Worm (Caenorhabditis elegans) whole organism, L3 larva: ENCODE results near the gene cogc-6.

ENCODE experiments used
- ZK546.5 ChIP-seq: sonication (generic microtip); optimal IDR thresholded peaks from 2 replicates; lab custom pipeline; 2017; ENCODE audit warnings: missing biosample characterization, missing genetic modification characterization
- aly-2 ChIP-seq: fragments of 150-350 bp; optimal IDR thresholded peaks from 2 replicates; lab custom pipeline; 2014; ENCODE audit warnings: missing biosample characterization, missing genetic modification characterization
- ama-1 ChIP-seq: fragments of 150-350 bp; optimal IDR thresholded peaks from 2 replicates; lab custom pipeline; 2018
- ceh-28 ChIP-seq: fragments of 150-350 bp; optimal IDR thresholded peaks from 2 replicates; lab custom pipeline; 2014; ENCODE audit warnings: missing biosample characterization, missing genetic modification reagents, missing genetic modification characterization
- ceh-82 ChIP-seq: fragments of 150-350 bp; optimal IDR thresholded peaks from 2 replicates; lab custom pipeline; 2014; ENCODE audit warnings: missing biosample characterization, missing genetic modification characterization
- ceh-9 ChIP-seq: sonication (generic microtip); optimal IDR thresholded peaks from 2 replicates; lab custom pipeline; 2018; ENCODE audit warnings: missing biosample characterization, missing genetic modification characterization
- daf-12 ChIP-seq: fragments of 150-350 bp; optimal IDR thresholded peaks from 2 replicates; lab custom pipeline; 2014; ENCODE audit warnings: missing biosample characterization, missing genetic modification reagents, missing genetic modification characterization
- egl-27 ChIP-seq: sonication (generic microtip); optimal IDR thresholded peaks from 4 replicates; lab custom pipeline; 2017; ENCODE audit warnings: missing biosample characterization, missing genetic modification reagents, missing genetic modification characterization
- egl-5 ChIP-seq: fragments of 150-350 bp; optimal IDR thresholded peaks from 2 replicates; lab custom pipeline; 2017; ENCODE audit warnings: missing biosample characterization, missing genetic modification reagents, missing genetic modification characterization, inconsistent platforms
- elt-1 ChIP-seq: fragments of 150-350 bp; optimal IDR thresholded peaks from 2 replicates; lab custom pipeline; 2014; ENCODE audit warnings: missing biosample characterization, missing genetic modification characterization
- elt-2 ChIP-seq: sonication (generic microtip); optimal IDR thresholded peaks from 2 replicates; lab custom pipeline; 2016; ENCODE audit warnings: missing genetic modification reagents, mild to moderate bottlenecking, missing genetic modification characterization, missing compliant biosample characterization
- elt-3 ChIP-seq, 3 experiments: fragments of 150-350 bp in 1 of 3; sonication (generic microtip) in 2 of 3; optimal IDR thresholded peaks; 2 replicates in 2 of 3; 4 replicates in 1 of 3; lab custom pipeline; 2014 to 2017; ENCODE audit warnings: missing biosample characterization in 3 of 3, missing genetic modification characterization in 3 of 3
- eor-1 ChIP-seq, 2 experiments: fragments of 150-350 bp; optimal IDR thresholded peaks; 2 replicates each; lab custom pipeline; 2014 to 2018; ENCODE audit warnings: missing biosample characterization in 2 of 2, missing genetic modification characterization in 2 of 2
- fkh-10 ChIP-seq: sonication (generic microtip); optimal IDR thresholded peaks from 2 replicates; lab custom pipeline; 2017; ENCODE audit warnings: missing biosample characterization, missing genetic modification reagents, missing genetic modification characterization
- fkh-2 ChIP-seq: fragments of 150-350 bp; optimal IDR thresholded peaks from 2 replicates; lab custom pipeline; 2014; ENCODE audit warnings: missing biosample characterization, missing genetic modification reagents, missing genetic modification characterization
- fos-1 ChIP-seq: fragments of 150-350 bp; optimal IDR thresholded peaks from 2 replicates; lab custom pipeline; 2014; ENCODE audit warnings: missing biosample characterization, missing genetic modification characterization
- hmg-11 ChIP-seq: sonication (generic microtip); optimal IDR thresholded peaks from 2 replicates; lab custom pipeline; 2016; ENCODE audit warnings: missing genetic modification characterization, missing compliant biosample characterization
- jun-1 ChIP-seq: fragments of 150-350 bp; optimal IDR thresholded peaks from 2 replicates; lab custom pipeline; 2014; ENCODE audit warnings: missing biosample characterization, missing genetic modification reagents, missing genetic modification characterization
- lin-39 ChIP-seq: fragments of 150-350 bp; optimal IDR thresholded peaks from 2 replicates; lab custom pipeline; 2018; ENCODE audit warnings: missing biosample characterization, missing genetic modification reagents, missing genetic modification characterization
- mml-1 ChIP-seq: fragments of 150-350 bp; sonication (generic microtip); optimal IDR thresholded peaks from 3 replicates; lab custom pipeline; 2014; ENCODE audit warnings: missing biosample characterization, missing genetic modification characterization
- nfya-1 ChIP-seq: sonication (generic microtip); optimal IDR thresholded peaks from 2 replicates; lab custom pipeline; 2017; ENCODE audit warnings: missing genetic modification characterization, mild to moderate bottlenecking, missing compliant biosample characterization, antibody characterized with exemption, moderate library complexity; ENCODE audit not compliant: insufficient read depth
- nhr-11 ChIP-seq: fragments of 150-350 bp; optimal IDR thresholded peaks from 2 replicates; lab custom pipeline; 2014; ENCODE audit warnings: missing biosample characterization, missing genetic modification characterization
- nhr-23 ChIP-seq: fragments of 150-350 bp; optimal IDR thresholded peaks from 2 replicates; lab custom pipeline; 2014; ENCODE audit warnings: missing biosample characterization, missing genetic modification reagents, missing genetic modification characterization
- nhr-237 ChIP-seq: fragments of 150-350 bp; optimal IDR thresholded peaks from 2 replicates; lab custom pipeline; 2014; ENCODE audit warnings: missing biosample characterization, missing genetic modification characterization
- nhr-25 ChIP-seq: sonication (generic microtip); optimal IDR thresholded peaks from 2 replicates; lab custom pipeline; 2017; ENCODE audit warnings: missing biosample characterization, missing genetic modification characterization
- nhr-77 ChIP-seq: fragments of 150-350 bp; optimal IDR thresholded peaks from 2 replicates; lab custom pipeline; 2014; ENCODE audit warnings: missing biosample characterization, missing genetic modification characterization
- pha-4 ChIP-seq: fragments of 150-350 bp; optimal IDR thresholded peaks from 2 replicates; lab custom pipeline; 2014; ENCODE audit warnings: missing biosample characterization, missing genetic modification reagents, missing genetic modification characterization
- pqm-1 ChIP-seq: fragments of 150-350 bp; optimal IDR thresholded peaks from 2 replicates; lab custom pipeline; 2017; ENCODE audit warnings: missing biosample characterization, missing genetic modification characterization, inconsistent platforms
- tbx-2 ChIP-seq: sonication (generic microtip); optimal IDR thresholded peaks from 2 replicates; lab custom pipeline; 2016; ENCODE audit warnings: mild to moderate bottlenecking, missing genetic modification characterization, missing compliant biosample characterization
- zag-1 ChIP-seq: fragments of 150-350 bp; optimal IDR thresholded peaks from 2 replicates; lab custom pipeline; 2014; ENCODE audit warnings: missing biosample characterization, missing genetic modification characterization
- ztf-4 ChIP-seq: fragments of 150-350 bp; optimal IDR thresholded peaks from 2 replicates; lab custom pipeline; 2014; ENCODE audit warnings: missing biosample characterization, missing genetic modification characterization

The cogc-6 gene

DNA sequence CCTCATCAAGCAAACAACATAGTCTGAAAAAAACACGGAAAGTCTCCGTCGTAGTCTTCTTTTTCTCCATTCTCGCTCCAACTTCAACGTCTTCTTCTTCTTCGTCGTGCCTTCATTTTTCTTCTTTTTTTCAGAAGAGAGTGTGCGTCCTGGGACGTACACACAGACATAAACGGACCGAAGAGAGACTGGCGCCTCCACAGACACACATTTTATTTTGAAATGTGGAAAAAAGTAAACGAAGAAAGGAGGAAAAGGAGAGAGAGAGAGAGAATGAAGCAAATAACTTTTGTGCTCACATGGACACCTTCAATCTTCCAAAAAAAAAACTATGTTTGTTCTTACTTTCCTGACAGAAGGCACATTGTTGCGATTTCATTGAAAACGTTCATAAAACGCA lies 6.0 kb downstream of the cogc-6 start:
- TF ChIP-seq nhr-11 (tag; lab: Kevin White, UChicago) (no peak), eor-1 (tag; optimal IDR thresholded peaks at IDR 0.05; lab: Kevin White, UChicago) (no peak), nfya-1 (tag; lab: Kevin White, UChicago) (peak; percentile 25), ceh-82 (no peak), hmg-11 (peak; percentile 70), nhr-25 (tag; lab: Kevin White, UChicago) (no peak), fos-1 (tag; lab: Kevin White, UChicago) (no peak), mml-1 (no peak), elt-3 (tag; optimal IDR thresholded peaks at IDR 0.05; lab: Kevin White, UChicago) (no peak), nhr-23 (tag; lab: Kevin White, UChicago) (no peak), lin-39 (tag; lab: Kevin White, UChicago) (no peak), egl-27 (no peak), jun-1 (tag; lab: Kevin White, UChicago) (no peak), ama-1 (lab: Kevin White, UChicago) (no peak), elt-1 (no peak)

ce11 chrV:8213868-8214267 lies 7.2 kb downstream of the cogc-6 start, which contains the start of gene K07C11.7:
K07C11.7 (minus strand) TSS chrV:8213968.
- TF ChIP-seq ZK546.5 (tag; lab: Kevin White, UChicago), result no peak
- TF ChIP-seq nhr-237 (tag; lab: Kevin White, UChicago), result no peak
- no peak for TF ChIP-seq elt-2 (tag; lab: Kevin White, UChicago)
- no peak for TF ChIP-seq nhr-23 (tag; lab: Kevin White, UChicago)
- TF ChIP-seq ztf-4 (tag; lab: Kevin White, UChicago), result no peak
- TF ChIP-seq ama-1 (lab: Kevin White, UChicago), result no peak
- no peak for TF ChIP-seq tbx-2
- no peak for TF ChIP-seq ceh-82
- TF ChIP-seq fos-1 (tag; lab: Kevin White, UChicago), result no peak
- no peak for TF ChIP-seq nhr-77 (tag; lab: Kevin White, UChicago)

- TF ChIP-seq ceh-9 (tag; lab: Kevin White, UChicago) (no peak), nhr-23 (tag; lab: Kevin White, UChicago) (no peak), ceh-82 (no peak), jun-1 (tag; lab: Kevin White, UChicago) (no peak), egl-5 (tag; lab: Kevin White, UChicago) (no peak), daf-12 (tag; lab: Kevin White, UChicago) (no peak), elt-2 (tag; lab: Kevin White, UChicago) (peak; percentile 87), fos-1 (tag; lab: Kevin White, UChicago) (no peak), aly-2 (tag; lab: Kevin White, UChicago) (no peak), fkh-2 (tag; lab: Kevin White, UChicago) (no peak), zag-1 (tag; lab: Kevin White, UChicago) (no peak), pqm-1 (peak; percentile 83), nhr-237 (tag; lab: Kevin White, UChicago) (no peak), egl-27 (no peak)
Observed at ce11 chrV:8212816-8213215, 8.3 kb downstream of the cogc-6 start.

DNA sequence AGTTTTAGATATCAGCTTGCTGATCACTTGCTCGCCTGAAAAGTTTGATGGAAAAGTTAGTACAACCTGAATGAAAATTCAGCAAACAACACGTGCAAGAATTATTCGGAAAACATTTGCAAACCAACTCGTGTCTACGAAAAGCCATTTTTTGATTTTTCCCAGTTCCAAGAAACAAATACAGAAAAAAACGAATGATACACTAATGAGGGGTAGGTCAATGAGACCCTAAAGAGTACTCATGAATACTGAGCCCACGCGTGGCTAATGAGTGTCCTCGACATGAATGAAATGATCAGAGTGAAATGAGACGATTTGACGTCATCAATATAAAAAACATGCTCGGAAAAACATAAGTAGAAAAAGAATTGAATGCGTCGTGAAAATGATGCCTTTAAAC lies 9.1 kb downstream of the cogc-6 start:
- TF ChIP-seq ceh-28 (tag; lab: Kevin White, UChicago) (no peak), egl-27 (no peak), nfya-1 (tag; lab: Kevin White, UChicago) (no peak), pha-4 (tag; lab: Kevin White, UChicago) (no peak), ceh-9 (tag; lab: Kevin White, UChicago) (no peak), lin-39 (tag; lab: Kevin White, UChicago) (no peak), fkh-10 (GFP tag; lab: Kevin White, UChicago) (no peak), nhr-237 (tag; lab: Kevin White, UChicago) (no peak)

- TF ChIP-seq nfya-1 (tag; lab: Kevin White, UChicago) (peak; percentile 19), pha-4 (tag; lab: Kevin White, UChicago) (no peak), ZK546.5 (tag; lab: Kevin White, UChicago) (no peak)
Observed at ce11 chrV:8210527-8210926, 10.6 kb downstream of the cogc-6 start.

- TF ChIP-seq eor-1 (tag; optimal IDR thresholded peaks at IDR 0.05; lab: Kevin White, UChicago) (no peak), nhr-23 (tag; lab: Kevin White, UChicago) (peak; percentile 45)
Observed at ce11 chrV:8206931-8207330, 14.2 kb downstream of the cogc-6 start, which contains the start of gene timp-1. timp-1 (plus strand) TSS chrV:8207235.
